Worm (Caenorhabditis elegans): ENCODE measurements around the gene rps-30.

- TF ChIP-seq tab-1 (GFP tag; IDR thresholded peaks at IDR 0.05) (no peak), ref-1 (GFP tag; conservative IDR thresholded peaks at IDR 0.05) (no peak), ztf-29 (GFP tag; IDR thresholded peaks at IDR 0.05) (no peak), flt-1 (GFP tag; IDR thresholded peaks at IDR 0.05) (no peak), med-1 (GFP tag; optimal IDR thresholded peaks at IDR 0.05; ENCODE audit: insufficient read depth) (no peak), T22C8.4 (GFP tag; IDR thresholded peaks at IDR 0.05) (no peak)
Measured at ce11 chrV:7755991-7756390, 20.4 kb upstream of the rps-30 start.
